Worm (Caenorhabditis elegans) whole organism, L1 larva: ENCODE results near the gene lgc-16.

Experiments used
- aha-1 ChIP-seq: fragments of 150-350 bp; optimal IDR thresholded peaks from 2 replicates; lab custom pipeline; 2014; ENCODE audit warnings: missing biosample characterization, missing genetic modification characterization
- egl-27 ChIP-seq, 2 experiments: fragments of 150-350 bp in 1 of 2; sonication (generic microtip); optimal IDR thresholded peaks; 3 replicates each; lab custom pipeline; 2017 to 2018; ENCODE audit warnings: missing biosample characterization in 2 of 2, missing genetic modification characterization in 2 of 2, missing genetic modification reagents in 2 of 2
- elt-3 ChIP-seq, 6 experiments: fragments of 150-350 bp in 1 of 6; sonication (generic microtip); optimal IDR thresholded peaks; 2 replicates each; lab custom pipeline; 2017 to 2018; ENCODE audit warnings: missing biosample characterization in 6 of 6, missing genetic modification characterization in 6 of 6, inconsistent platforms in 1 of 6
- fkh-4 ChIP-seq: sonication (generic microtip); optimal IDR thresholded peaks from 2 replicates; lab custom pipeline; 2016; ENCODE audit warnings: missing compliant biosample characterization, missing genetic modification characterization, borderline replicate concordance
- irx-1 ChIP-seq: sonication (generic microtip); optimal IDR thresholded peaks from 2 replicates; lab custom pipeline; 2016; ENCODE audit warnings: missing genetic modification characterization, missing compliant biosample characterization
- isw-1 ChIP-seq: fragments of 200-800 bp; sonication (Bioruptor generic); IDR thresholded peaks from 2 replicates; pipeline ENCODE4 v1.3.6; 2022; ENCODE audit warnings: missing genetic modification characterization, missing compliant biosample characterization
- lsy-2 ChIP-seq, 2 experiments: fragments of 150-350 bp; optimal IDR thresholded peaks; 2 replicates each; lab custom pipeline; 2014; ENCODE audit warnings: missing biosample characterization in 2 of 2, missing genetic modification characterization in 2 of 2
- mep-1 ChIP-seq: fragments of 150-350 bp; optimal IDR thresholded peaks from 2 replicates; lab custom pipeline; 2014; ENCODE audit warnings: missing biosample characterization, missing genetic modification characterization
- nhr-84 ChIP-seq: sonication (generic microtip); optimal IDR thresholded peaks from 2 replicates; lab custom pipeline; 2017; ENCODE audit warnings: missing biosample characterization, missing genetic modification characterization
- pqm-1 ChIP-seq: sonication (generic microtip); optimal IDR thresholded peaks from 3 replicates; lab custom pipeline; 2017; ENCODE audit warnings: missing biosample characterization, missing genetic modification characterization
- skn-1 ChIP-seq: fragments of 150-350 bp; optimal IDR thresholded peaks from 2 replicates; lab custom pipeline; 2014; ENCODE audit warnings: missing biosample characterization, missing genetic modification characterization
- tbx-2 ChIP-seq: sonication (generic microtip); optimal IDR thresholded peaks from 2 replicates; lab custom pipeline; 2016; ENCODE audit warnings: missing genetic modification characterization, missing compliant biosample characterization
- unc-62 ChIP-seq: fragments of 150-350 bp; optimal IDR thresholded peaks from 2 replicates; lab custom pipeline; 2014; ENCODE audit warnings: missing biosample characterization, missing genetic modification reagents, missing genetic modification characterization
- ztf-4 ChIP-seq: fragments of 150-350 bp; optimal IDR thresholded peaks from 2 replicates; lab custom pipeline; 2014; ENCODE audit warnings: missing biosample characterization, missing genetic modification characterization

DNA sequence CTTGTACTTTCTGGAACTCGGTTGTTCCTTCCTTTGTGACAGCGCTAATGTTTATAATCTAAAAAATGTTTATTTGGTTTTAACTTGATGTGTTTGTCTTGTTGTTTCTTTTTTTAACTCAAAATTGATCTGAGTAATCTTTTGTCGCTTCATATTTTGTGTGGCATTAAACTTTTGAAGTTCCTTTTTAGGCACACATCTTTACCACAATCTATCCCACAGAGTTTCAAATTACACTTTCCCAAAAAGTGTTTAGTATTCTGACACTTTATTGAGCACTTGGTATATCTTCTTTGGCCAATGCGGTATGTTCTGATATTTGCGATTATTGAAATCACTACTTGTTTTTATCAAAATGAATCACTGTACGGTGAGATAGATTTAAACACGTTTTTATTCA is 6.9 kb downstream of the lgc-16 start, which contains the start of gene lgc-18:
- no peak for TF ChIP-seq elt-3 (tag; optimal IDR thresholded peaks at IDR 0.05; lab: Kevin White, UChicago)
- TF ChIP-seq tbx-2 (tag; lab: Kevin White, UChicago): no peak
- no peak for TF ChIP-seq lsy-2 (tag; optimal IDR thresholded peaks at IDR 0.05; lab: Kevin White, UChicago)
- no peak for TF ChIP-seq isw-1 (GFP tag; lab: Robert Waterston, UW)
- no peak for TF ChIP-seq skn-1
- TF ChIP-seq unc-62: no peak
- TF ChIP-seq nhr-84: no peak
- no peak for TF ChIP-seq aha-1 (tag; lab: Kevin White, UChicago)
- TF ChIP-seq egl-27 (tag; optimal IDR thresholded peaks at IDR 0.05; lab: Kevin White, UChicago): no peak
- TF ChIP-seq mep-1 (tag; lab: Kevin White, UChicago): no peak
- no peak for TF ChIP-seq ztf-4 (tag; lab: Kevin White, UChicago)
- no peak for TF ChIP-seq irx-1
- no peak for TF ChIP-seq pqm-1 (tag; lab: Kevin White, UChicago)
- TF ChIP-seq fkh-4 (tag; lab: Kevin White, UChicago): no peak
